Worm (Caenorhabditis elegans) whole organism, L1 larva: ENCODE measurements around the gene cec-1.
A peak's percentile ranks its signal among the peaks of the same experiment; 100 is the strongest.

Experiments used
- C04F5.9 ChIP-seq: sonication (generic microtip); optimal IDR thresholded peaks from 2 replicates; lab custom pipeline; 2016; ENCODE audit warnings: missing genetic modification characterization, missing compliant biosample characterization
- C16A3.4 ChIP-seq: fragments of 150-350 bp; optimal IDR thresholded peaks from 2 replicates; lab custom pipeline; 2014; ENCODE audit warnings: missing biosample characterization, missing genetic modification characterization
- C34B4.2 ChIP-seq: sonication (generic microtip); optimal IDR thresholded peaks from 2 replicates; lab custom pipeline; 2017; ENCODE audit warnings: mild to moderate bottlenecking, missing genetic modification characterization, missing compliant biosample characterization
- F16B12.6 ChIP-seq: fragments of 150-350 bp; optimal IDR thresholded peaks from 2 replicates; lab custom pipeline; 2014; ENCODE audit warnings: missing biosample characterization, missing genetic modification characterization
- aly-2 ChIP-seq: fragments of 150-350 bp; optimal IDR thresholded peaks from 2 replicates; lab custom pipeline; 2014; ENCODE audit warnings: missing biosample characterization, missing genetic modification characterization
- ceh-88 ChIP-seq: fragments of 200-800 bp; sonication (Bioruptor generic); IDR thresholded peaks from 2 replicates; pipeline ENCODE4 v1.3.6; 2022; ENCODE audit warnings: missing genetic modification characterization, missing compliant biosample characterization
- ceh-90 ChIP-seq: sonication (generic microtip); optimal IDR thresholded peaks from 2 replicates; lab custom pipeline; 2016; ENCODE audit warnings: missing genetic modification characterization, missing compliant biosample characterization
- ces-1 ChIP-seq: fragments of 150-350 bp; optimal IDR thresholded peaks from 2 replicates; lab custom pipeline; 2014; ENCODE audit warnings: missing biosample characterization, missing genetic modification reagents, missing genetic modification characterization
- dpl-1 ChIP-seq, 3 experiments: fragments of 150-350 bp in 2 of 3; sonication (generic microtip) in 1 of 3; optimal IDR thresholded peaks; 2 replicates each; lab custom pipeline; 2014 to 2017; ENCODE audit warnings: missing biosample characterization in 3 of 3, missing genetic modification characterization in 3 of 3, missing genetic modification reagents in 3 of 3
- efl-1 ChIP-seq, 4 experiments: fragments of 150-350 bp; optimal IDR thresholded peaks in 3 of 4; peaks in 1 of 4; 1 replicate in 1 of 4; 2 replicates in 3 of 4; lab custom pipeline; 2014; ENCODE audit warnings: missing biosample characterization in 2 of 4, missing genetic modification characterization in 2 of 4, missing genetic modification reagents in 2 of 4
- egl-13 ChIP-seq: sonication (generic microtip); optimal IDR thresholded peaks from 2 replicates; lab custom pipeline; 2016; ENCODE audit warnings: missing genotype, missing genetic modification reagents, missing genetic modification characterization, missing compliant biosample characterization
- egl-27 ChIP-seq, 2 experiments: fragments of 150-350 bp in 1 of 2; sonication (generic microtip); optimal IDR thresholded peaks; 3 replicates each; lab custom pipeline; 2017 to 2018; ENCODE audit warnings: missing biosample characterization in 2 of 2, missing genetic modification characterization in 2 of 2, missing genetic modification reagents in 2 of 2
- elt-2 ChIP-seq: sonication (generic microtip); optimal IDR thresholded peaks from 2 replicates; lab custom pipeline; 2016; ENCODE audit warnings: missing genetic modification characterization, mild to moderate bottlenecking, inconsistent platforms, missing compliant biosample characterization, missing genetic modification reagents
- ets-5 ChIP-seq: fragments of 200-800 bp; sonication (Bioruptor generic); IDR thresholded peaks from 2 replicates; pipeline ENCODE4 v1.3.6; 2022; ENCODE audit warnings: missing genetic modification characterization, missing compliant biosample characterization
- fkh-10 ChIP-seq: sonication (generic microtip); optimal IDR thresholded peaks from 2 replicates; lab custom pipeline; 2017; ENCODE audit warnings: missing biosample characterization, missing genetic modification reagents, missing genetic modification characterization
- fkh-8 ChIP-seq: sonication (generic microtip); optimal IDR thresholded peaks from 2 replicates; lab custom pipeline; 2016; ENCODE audit warnings: mild to moderate bottlenecking, missing genetic modification characterization, missing compliant biosample characterization
- fos-1 ChIP-seq: fragments of 150-350 bp; optimal IDR thresholded peaks from 2 replicates; lab custom pipeline; 2014; ENCODE audit warnings: missing biosample characterization, missing genetic modification characterization
- grh-1 ChIP-seq: fragments of 200-800 bp; sonication (Bioruptor generic); IDR thresholded peaks from 2 replicates; pipeline ENCODE4 v1.3.6; 2022; ENCODE audit warnings: missing genetic modification reagents, missing genetic modification characterization, missing compliant biosample characterization
- hlh-4 ChIP-seq: sonication (generic microtip); optimal IDR thresholded peaks from 2 replicates; lab custom pipeline; 2016; ENCODE audit warnings: mild to moderate bottlenecking, missing genetic modification characterization, missing compliant biosample characterization
- jun-1 ChIP-seq: fragments of 150-350 bp; optimal IDR thresholded peaks from 2 replicates; lab custom pipeline; 2014; ENCODE audit warnings: missing biosample characterization, missing genetic modification reagents, missing genetic modification characterization
- lin-35 ChIP-seq, 2 experiments: fragments of 150-350 bp; optimal IDR thresholded peaks; 2 replicates each; lab custom pipeline; 2014; ENCODE audit warnings: missing biosample characterization in 2 of 2, missing genetic modification characterization in 2 of 2, missing genetic modification reagents in 2 of 2
- lin-39 ChIP-seq: fragments of 150-350 bp; optimal IDR thresholded peaks from 2 replicates; lab custom pipeline; 2014; ENCODE audit warnings: missing biosample characterization, missing genetic modification reagents, missing genetic modification characterization
- lir-3 ChIP-seq: sonication (generic microtip); optimal IDR thresholded peaks from 2 replicates; lab custom pipeline; 2016; ENCODE audit warnings: mild to moderate bottlenecking, missing genetic modification characterization, moderate library complexity, missing compliant biosample characterization; ENCODE audit not compliant: poor library complexity
- lsy-2 ChIP-seq, 2 experiments: fragments of 150-350 bp; optimal IDR thresholded peaks; 2 replicates each; lab custom pipeline; 2014; ENCODE audit warnings: missing biosample characterization in 2 of 2, missing genetic modification characterization in 2 of 2
- mab-9 ChIP-seq: fragments of 200-800 bp; sonication (Bioruptor generic); IDR thresholded peaks from 2 replicates; pipeline ENCODE4 v1.3.6; 2022; ENCODE audit warnings: missing genetic modification reagents, missing genetic modification characterization, missing compliant biosample characterization
- mdl-1 ChIP-seq, 2 experiments: fragments of 150-350 bp; optimal IDR thresholded peaks; 2 replicates each; lab custom pipeline; 2014 to 2017; ENCODE audit warnings: missing biosample characterization in 2 of 2, missing genetic modification characterization in 2 of 2, inconsistent platforms in 1 of 2
- mef-2 ChIP-seq: fragments of 150-350 bp; optimal IDR thresholded peaks from 2 replicates; lab custom pipeline; 2014; ENCODE audit warnings: missing biosample characterization, missing genetic modification characterization
- mep-1 ChIP-seq: fragments of 150-350 bp; optimal IDR thresholded peaks from 2 replicates; lab custom pipeline; 2014; ENCODE audit warnings: missing biosample characterization, missing genetic modification characterization
- nhr-19 ChIP-seq: fragments of 200-800 bp; sonication (Bioruptor generic); conservative IDR thresholded peaks from 2 replicates; pipeline ENCODE4 v1.3.6; 2022; ENCODE audit warnings: missing genetic modification characterization, missing compliant biosample characterization
- nhr-20 ChIP-seq: sonication (generic microtip); optimal IDR thresholded peaks from 2 replicates; lab custom pipeline; 2016; ENCODE audit warnings: mild to moderate bottlenecking, missing genetic modification characterization, missing compliant biosample characterization
- nhr-237 ChIP-seq: fragments of 150-350 bp; optimal IDR thresholded peaks from 2 replicates; lab custom pipeline; 2014; ENCODE audit warnings: missing biosample characterization, missing genetic modification characterization
- nhr-28 ChIP-seq: fragments of 150-350 bp; optimal IDR thresholded peaks from 2 replicates; lab custom pipeline; 2014; ENCODE audit warnings: missing biosample characterization, missing genetic modification characterization
- nhr-47 ChIP-seq: sonication (generic microtip); optimal IDR thresholded peaks from 2 replicates; lab custom pipeline; 2016; ENCODE audit warnings: mild to moderate bottlenecking, missing genetic modification characterization, moderate library complexity, missing compliant biosample characterization
- nhr-76 ChIP-seq: sonication (generic microtip); optimal IDR thresholded peaks from 2 replicates; lab custom pipeline; 2017; ENCODE audit warnings: missing biosample characterization, missing genetic modification characterization
- nhr-77 ChIP-seq: fragments of 150-350 bp; optimal IDR thresholded peaks from 2 replicates; lab custom pipeline; 2014; ENCODE audit warnings: missing biosample characterization, missing genetic modification characterization
- pag-3 ChIP-seq: sonication (generic microtip); optimal IDR thresholded peaks from 2 replicates; lab custom pipeline; 2017; ENCODE audit warnings: missing genetic modification characterization, mild to moderate bottlenecking, missing compliant biosample characterization, antibody characterized with exemption, borderline replicate concordance; ENCODE audit not compliant: insufficient read depth
- pax-3 ChIP-seq: fragments of 200-800 bp; sonication (Bioruptor generic); optimal IDR thresholded peaks from 2 replicates; lab custom pipeline; 2018; ENCODE audit warnings: mild to moderate bottlenecking, missing genetic modification characterization, moderate library complexity, missing compliant biosample characterization
- pqm-1 ChIP-seq: sonication (generic microtip); optimal IDR thresholded peaks from 3 replicates; lab custom pipeline; 2017; ENCODE audit warnings: missing biosample characterization, missing genetic modification characterization
- skn-1 ChIP-seq: fragments of 150-350 bp; optimal IDR thresholded peaks from 2 replicates; lab custom pipeline; 2014; ENCODE audit warnings: missing biosample characterization, missing genetic modification characterization
- snu-23 ChIP-seq: sonication (generic microtip); optimal IDR thresholded peaks from 2 replicates; lab custom pipeline; 2016; ENCODE audit warnings: missing genetic modification characterization, missing compliant biosample characterization
- sox-4 ChIP-seq: sonication (generic microtip); optimal IDR thresholded peaks from 2 replicates; lab custom pipeline; 2016; ENCODE audit warnings: missing genetic modification characterization, missing compliant biosample characterization
- sup-37 ChIP-seq: fragments of 200-800 bp; sonication (Bioruptor generic); optimal IDR thresholded peaks from 2 replicates; lab custom pipeline; 2018; ENCODE audit warnings: mild to moderate bottlenecking, missing genetic modification characterization, missing compliant biosample characterization
- tlp-1 ChIP-seq: fragments of 150-350 bp; optimal IDR thresholded peaks from 2 replicates; lab custom pipeline; 2014; ENCODE audit warnings: missing biosample characterization, missing genetic modification characterization
- unc-30 ChIP-seq: sonication (generic microtip); optimal IDR thresholded peaks from 2 replicates; lab custom pipeline; 2017; ENCODE audit warnings: missing biosample characterization, missing genetic modification characterization
- zag-1 ChIP-seq: fragments of 150-350 bp; optimal IDR thresholded peaks from 2 replicates; lab custom pipeline; 2014; ENCODE audit warnings: missing biosample characterization, missing genetic modification characterization
- ztf-4 ChIP-seq: fragments of 150-350 bp; optimal IDR thresholded peaks from 2 replicates; lab custom pipeline; 2014; ENCODE audit warnings: missing biosample characterization, missing genetic modification characterization

cec-1 gene

DNA sequence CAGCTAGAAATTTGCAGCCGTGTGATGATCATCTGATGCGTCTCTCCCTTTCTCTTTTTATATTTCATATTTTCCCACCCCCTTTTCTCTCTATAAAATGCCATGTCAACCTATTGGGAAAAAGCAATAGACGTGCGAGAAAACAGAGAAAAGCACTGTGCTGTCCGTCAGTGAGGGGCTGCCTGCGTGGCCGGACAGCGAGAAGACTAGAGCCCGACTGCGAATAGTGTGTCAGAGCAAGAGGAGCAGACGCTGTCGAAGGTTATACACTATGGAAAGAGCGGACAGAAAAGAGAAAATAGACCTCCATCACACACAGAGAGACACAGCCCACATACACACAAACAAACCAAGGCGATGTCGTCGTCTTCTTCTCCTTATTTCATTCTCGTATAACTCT lies 1.1 kb upstream of the cec-1 start (continued):
- TF ChIP-seq nhr-77 (tag; lab: Kevin White, UChicago), result peak; percentile 30
- no peak for TF ChIP-seq grh-1 (GFP tag; lab: Robert Waterston, UW)
- peak; percentile 72 for TF ChIP-seq nhr-47 (tag; lab: Kevin White, UChicago)
- no peak for TF ChIP-seq egl-27 (tag; optimal IDR thresholded peaks at IDR 0.05; lab: Kevin White, UChicago)
- no peak for TF ChIP-seq unc-30
- peak in 1 of 2 experiments; percentile 63 for TF ChIP-seq mdl-1 (tag; optimal IDR thresholded peaks at IDR 0.05; lab: Kevin White, UChicago)
- TF ChIP-seq mep-1 (tag; lab: Kevin White, UChicago), result peak; percentile 83
- peak; percentile 68 for TF ChIP-seq fkh-8 (tag; lab: Kevin White, UChicago)
- no peak for TF ChIP-seq fos-1
- TF ChIP-seq hlh-4, result no peak
- TF ChIP-seq nhr-76, result no peak
- peak; percentile 49 to 86 for TF ChIP-seq lsy-2 (tag; optimal IDR thresholded peaks at IDR 0.05; lab: Kevin White, UChicago)
- TF ChIP-seq, all 84 proteins: peak for 37

DNA sequence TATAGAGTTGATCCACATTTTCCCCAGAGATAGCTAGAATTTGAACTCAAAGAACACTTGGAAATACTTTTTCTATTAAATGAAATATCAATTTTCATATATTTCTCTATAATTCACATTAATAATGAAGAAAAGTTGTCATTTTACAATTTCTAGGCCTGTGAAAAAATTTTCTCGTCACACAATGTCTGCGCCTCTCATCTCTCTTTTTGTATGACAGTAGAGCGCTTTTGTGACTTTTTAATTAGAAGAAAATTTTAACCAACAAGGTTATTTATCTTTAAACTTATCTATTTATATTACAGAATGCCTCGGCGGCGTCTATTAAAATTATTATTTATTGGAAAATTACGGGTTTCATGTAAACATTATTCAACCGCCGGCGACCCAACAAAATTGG lies 2.9 kb downstream of the cec-1 start, which contains the start of gene ZK1236.1:
Gene ZK1236.1, plus strand, starts transcription at position 263 of the 400 bp plus-strand sequence.
- TF ChIP-seq aly-2 (tag; lab: Kevin White, UChicago), result no peak
- peak in 1 of 2 experiments; percentile 10 for TF ChIP-seq lin-35 (GFP tag; optimal IDR thresholded peaks at IDR 0.05; lab: Kevin White, UChicago)
- TF ChIP-seq dpl-1 (GFP tag; optimal IDR thresholded peaks at IDR 0.05; lab: Kevin White, UChicago), result peak in 1 of 3 experiments; percentile 6

DNA sequence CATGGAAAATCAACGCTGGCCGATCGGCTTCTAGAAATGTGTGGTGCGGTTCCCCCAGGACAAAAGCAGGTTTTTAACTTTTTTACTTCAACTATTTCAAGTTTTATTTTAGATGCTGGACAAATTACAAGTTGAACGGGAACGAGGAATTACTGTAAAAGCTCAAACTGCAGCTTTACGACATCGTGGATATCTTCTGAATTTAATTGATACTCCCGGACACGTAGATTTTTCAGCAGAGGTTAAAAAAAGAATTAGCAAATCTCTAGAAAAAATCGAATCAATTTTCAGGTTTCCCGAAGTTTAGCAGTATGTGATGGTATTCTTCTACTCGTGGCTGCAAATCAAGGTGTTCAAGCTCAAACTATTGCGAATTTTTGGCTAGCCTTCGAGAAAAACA lies 3.4 kb downstream of the cec-1 start:
- TF ChIP-seq efl-1 (optimal IDR thresholded peaks at IDR 0.05; lab: Kevin White, UChicago) (no peak), efl-1 (GFP tag; optimal IDR thresholded peaks at IDR 0.05 in 1 of 2; lab: Kevin White, UChicago) (peak in 1 of 2 experiments; percentile 91), ets-5 (GFP tag; lab: Robert Waterston, UW) (no peak)

- TF ChIP-seq nhr-76 (no peak), mep-1 (tag; lab: Kevin White, UChicago) (peak; percentile 49), nhr-237 (tag; lab: Kevin White, UChicago) (no peak), zag-1 (no peak), snu-23 (GFP tag; lab: Kevin White, UChicago) (peak; percentile 59), hlh-4 (no peak), pax-3 (tag; lab: Kevin White, UChicago) (no peak), C16A3.4 (tag; lab: Kevin White, UChicago) (peak; percentile 1), egl-13 (tag; lab: Kevin White, UChicago) (no peak), lsy-2 (tag; optimal IDR thresholded peaks at IDR 0.05; lab: Kevin White, UChicago) (peak; percentile 54 to 76), mab-9 (GFP tag; lab: Robert Waterston, UW) (no peak), skn-1 (tag; lab: Kevin White, UChicago) (no peak), egl-27 (tag; optimal IDR thresholded peaks at IDR 0.05; lab: Kevin White, UChicago) (no peak), nhr-47 (tag; lab: Kevin White, UChicago) (peak; percentile 50), elt-2 (tag; lab: Kevin White, UChicago) (no peak), pag-3 (no peak), ceh-90 (tag; lab: Kevin White, UChicago) (no peak), ztf-4 (tag; lab: Kevin White, UChicago) (no peak), jun-1 (tag; lab: Kevin White, UChicago) (no peak), nhr-20 (tag; lab: Kevin White, UChicago) (no peak), sox-4 (tag; lab: Kevin White, UChicago) (no peak), mef-2 (tag; lab: Kevin White, UChicago) (no peak), nhr-19 (GFP tag; lab: Robert Waterston, UW) (0 out of 2 replicates have a peak, but pooled peaks have one; percentile 9), tlp-1 (tag; lab: Kevin White, UChicago) (no peak), dpl-1 (GFP tag; optimal IDR thresholded peaks at IDR 0.05; lab: Kevin White, UChicago) (peak; percentile 20 to 56 (median 53)), ceh-88 (GFP tag; lab: Robert Waterston, UW) (no peak), nhr-28 (no peak), F16B12.6 (tag; lab: Kevin White, UChicago) (no peak), sup-37 (no peak), fos-1 (no peak), pqm-1 (tag; lab: Kevin White, UChicago) (no peak), lir-3 (tag; lab: Kevin White, UChicago) (no peak), ces-1 (no peak), fkh-10 (GFP tag; lab: Kevin White, UChicago) (no peak), lin-39 (tag; lab: Kevin White, UChicago) (no peak), C34B4.2 (tag; lab: Kevin White, UChicago) (no peak), C04F5.9 (tag; lab: Kevin White, UChicago) (no peak)
Measured at ce11 chrIII:8432143-8432542, 6.0 kb downstream of the cec-1 start, which contains the start of gene ZK1236.5. TSS of gene ZK1236.5 (minus strand) at chrIII:8432214.
